Fruit fly (Drosophila melanogaster): ENCODE measurements around the gene Fbp2.

DNA sequence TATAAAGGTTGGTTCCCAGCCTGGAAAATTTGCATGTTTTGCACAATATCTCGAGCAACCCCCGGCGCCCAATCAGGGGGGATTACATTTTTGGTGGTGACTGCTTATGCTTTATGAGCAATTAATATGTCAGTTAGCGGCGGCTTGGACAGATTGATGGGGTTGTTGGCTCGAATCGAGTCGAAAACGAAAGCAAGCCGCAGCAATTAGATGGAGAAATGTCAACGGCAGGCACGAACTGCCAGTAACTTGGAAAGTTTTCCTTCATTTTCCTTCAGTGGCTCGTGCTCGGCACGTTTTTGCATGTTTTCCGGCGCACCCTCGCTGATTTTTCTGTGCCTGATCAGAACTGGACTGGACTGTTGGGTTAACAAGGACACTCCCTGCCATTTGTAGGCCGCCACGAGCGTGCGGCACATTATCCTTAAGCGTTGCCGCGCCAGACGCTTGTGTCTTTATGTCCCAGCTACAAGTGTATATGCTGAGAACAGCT, 16.3 kb downstream of the Fbp2 start:
- TF ChIP-seq CG8478 (optimal IDR thresholded peaks at IDR 0.05) (no peak), CTCF (optimal IDR thresholded peaks at IDR 0.05) (no peak)
